Worm (Caenorhabditis elegans) whole organism, L2 larva: ENCODE data around the gene srw-95.

Source experiments
- C34F6.9 ChIP-seq: fragments of 150-350 bp; optimal IDR thresholded peaks from 2 replicates; lab custom pipeline; 2014; ENCODE audit warnings: missing biosample characterization, missing genetic modification characterization
- R02D3.7 ChIP-seq: fragments of 150-350 bp; optimal IDR thresholded peaks from 2 replicates; lab custom pipeline; 2014; ENCODE audit warnings: missing biosample characterization, missing genetic modification characterization
- aly-2 ChIP-seq: fragments of 150-350 bp; optimal IDR thresholded peaks from 2 replicates; lab custom pipeline; 2014; ENCODE audit warnings: missing biosample characterization, missing genetic modification characterization
- ama-1 ChIP-seq: fragments of 150-350 bp; optimal IDR thresholded peaks from 2 replicates; lab custom pipeline; 2018; ENCODE audit warnings: inconsistent platforms
- ceh-16 ChIP-seq: fragments of 150-350 bp; optimal IDR thresholded peaks from 2 replicates; lab custom pipeline; 2014; ENCODE audit warnings: missing biosample characterization, missing genetic modification characterization
- crh-2 ChIP-seq: sonication (generic microtip); optimal IDR thresholded peaks from 2 replicates; lab custom pipeline; 2017; ENCODE audit warnings: missing biosample characterization, missing genetic modification characterization
- egl-27 ChIP-seq: sonication (generic microtip); optimal IDR thresholded peaks from 3 replicates; lab custom pipeline; 2017; ENCODE audit warnings: missing biosample characterization, missing genetic modification reagents, missing genetic modification characterization
- lin-39 ChIP-seq: fragments of 150-350 bp; optimal IDR thresholded peaks from 2 replicates; lab custom pipeline; 2014; ENCODE audit warnings: missing biosample characterization, missing genetic modification reagents, missing genetic modification characterization
- nhr-6 ChIP-seq: fragments of 150-350 bp; optimal IDR thresholded peaks from 2 replicates; lab custom pipeline; 2014; ENCODE audit warnings: missing biosample characterization, missing genetic modification characterization
- snpc-4 ChIP-seq: fragments of 150-350 bp; optimal IDR thresholded peaks from 2 replicates; lab custom pipeline; 2014; ENCODE audit warnings: missing biosample characterization, missing genetic modification characterization
- unc-62 ChIP-seq: fragments of 150-350 bp; optimal IDR thresholded peaks from 2 replicates; lab custom pipeline; 2014; ENCODE audit warnings: missing biosample characterization, missing genetic modification reagents, missing genetic modification characterization

DNA sequence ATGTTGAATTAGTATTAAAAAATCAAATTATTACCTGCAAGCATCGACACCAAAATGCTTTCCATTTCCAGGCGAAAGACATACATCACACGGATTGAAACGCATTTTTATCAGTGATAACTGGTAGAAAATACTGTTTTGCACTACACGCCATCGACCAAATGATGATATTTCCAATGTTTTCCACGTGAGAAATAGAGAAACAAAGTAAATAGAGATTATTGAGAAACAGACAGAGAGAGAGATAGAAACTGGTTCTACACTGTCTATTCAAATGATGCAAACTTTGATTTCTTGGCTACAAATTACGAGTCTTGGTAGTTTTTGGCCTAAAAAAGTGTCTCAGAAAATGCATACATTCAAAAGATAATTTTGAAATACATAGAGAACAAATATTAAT lies 23.5 kb upstream of the srw-95 start, which contains the start of gene nhr-104:
- TF ChIP-seq ceh-16 (tag; lab: Kevin White, UChicago) (no peak), snpc-4 (no peak), ama-1 (lab: Kevin White, UChicago) (no peak), egl-27 (no peak), lin-39 (tag; lab: Kevin White, UChicago) (no peak), aly-2 (tag; lab: Kevin White, UChicago) (no peak), unc-62 (GFP tag; lab: Kevin White, UChicago) (no peak), crh-2 (peak; percentile 68), R02D3.7 (tag; lab: Kevin White, UChicago) (no peak), C34F6.9 (tag; lab: Kevin White, UChicago) (peak; percentile 47), nhr-6 (tag; lab: Kevin White, UChicago) (no peak)
